Worm (Caenorhabditis elegans) whole organism, early embryonic: ENCODE data around the gene crn-5.

Experiments
- B0310.2 ChIP-seq: sonication (generic microtip); optimal IDR thresholded peaks from 2 replicates; lab custom pipeline; 2016; ENCODE audit warnings: mild to moderate bottlenecking, missing genetic modification characterization, missing compliant biosample characterization
- F13C5.2 ChIP-seq: sonication (generic microtip); optimal IDR thresholded peaks from 2 replicates; lab custom pipeline; 2017; ENCODE audit warnings: mild to moderate bottlenecking, missing genetic modification characterization, inconsistent platforms, missing compliant biosample characterization
- aly-1 ChIP-seq: sonication (generic microtip); optimal IDR thresholded peaks from 2 replicates; lab custom pipeline; 2016; ENCODE audit warnings: missing genetic modification characterization, missing compliant biosample characterization
- ama-1 ChIP-seq: fragments of 150-350 bp; optimal IDR thresholded peaks from 2 replicates; lab custom pipeline; 2014
- ceh-13 ChIP-seq: fragments of 200-800 bp; sonication (Bioruptor generic); optimal IDR thresholded peaks from 2 replicates; lab custom pipeline; 2018; ENCODE audit warnings: mild to moderate bottlenecking, missing genetic modification characterization, missing compliant biosample characterization
- ceh-36 ChIP-seq: sonication (generic microtip); optimal IDR thresholded peaks from 2 replicates; lab custom pipeline; 2016; ENCODE audit warnings: missing genetic modification characterization, inconsistent platforms, missing compliant biosample characterization
- ets-7 ChIP-seq: sonication (generic microtip); optimal IDR thresholded peaks from 2 replicates; lab custom pipeline; 2016; ENCODE audit warnings: missing genotype, missing genetic modification characterization, missing compliant biosample characterization
- flt-1 ChIP-seq: fragments of 200-800 bp; sonication (Bioruptor generic); IDR thresholded peaks from 2 replicates; pipeline ENCODE4 v1.3.6; 2022; ENCODE audit warnings: missing genetic modification characterization, missing compliant biosample characterization
- hmbx-1 ChIP-seq: sonication (generic microtip); optimal IDR thresholded peaks from 2 replicates; lab custom pipeline; 2016; ENCODE audit warnings: mild to moderate bottlenecking, missing genetic modification characterization, missing compliant biosample characterization
- hmg-4 ChIP-seq: fragments of 200-800 bp; sonication (Bioruptor generic); optimal IDR thresholded peaks from 2 replicates; lab custom pipeline; 2018; ENCODE audit warnings: mild to moderate bottlenecking, missing genetic modification characterization, missing compliant biosample characterization
- hnd-1 ChIP-seq: sonication (generic microtip); optimal IDR thresholded peaks from 2 replicates; lab custom pipeline; 2016; ENCODE audit warnings: missing genetic modification characterization, missing compliant biosample characterization
- pes-1 ChIP-seq: fragments of 200-800 bp; sonication (Bioruptor generic); IDR thresholded peaks from 2 replicates; pipeline ENCODE4 v1.3.6; 2022; ENCODE audit warnings: missing genetic modification reagents, missing genetic modification characterization, missing compliant biosample characterization
- scrt-1 ChIP-seq: fragments of 200-800 bp; sonication (Bioruptor generic); IDR thresholded peaks from 2 replicates; pipeline ENCODE4 v1.3.6; 2022; ENCODE audit warnings: missing genetic modification characterization, missing compliant biosample characterization
- sea-1 ChIP-seq: fragments of 200-800 bp; sonication (Bioruptor generic); conservative IDR thresholded peaks from 2 replicates; pipeline ENCODE4 v1.3.6; 2022; ENCODE audit warnings: missing genetic modification characterization, missing compliant biosample characterization
- tbx-11 ChIP-seq: fragments of 200-800 bp; sonication (Bioruptor generic); IDR thresholded peaks from 2 replicates; pipeline ENCODE4 v1.3.6; 2022; ENCODE audit warnings: missing genetic modification characterization, missing compliant biosample characterization
- tbx-37 ChIP-seq: fragments of 200-800 bp; sonication (Bioruptor generic); conservative IDR thresholded peaks from 2 replicates; pipeline ENCODE4 v1.3.6; 2022; ENCODE audit warnings: missing genetic modification reagents, missing genetic modification characterization, missing compliant biosample characterization
- tra-4 ChIP-seq: sonication (generic microtip); optimal IDR thresholded peaks from 2 replicates; lab custom pipeline; 2017; ENCODE audit warnings: missing genetic modification characterization, missing compliant biosample characterization

Gene crn-5

DNA sequence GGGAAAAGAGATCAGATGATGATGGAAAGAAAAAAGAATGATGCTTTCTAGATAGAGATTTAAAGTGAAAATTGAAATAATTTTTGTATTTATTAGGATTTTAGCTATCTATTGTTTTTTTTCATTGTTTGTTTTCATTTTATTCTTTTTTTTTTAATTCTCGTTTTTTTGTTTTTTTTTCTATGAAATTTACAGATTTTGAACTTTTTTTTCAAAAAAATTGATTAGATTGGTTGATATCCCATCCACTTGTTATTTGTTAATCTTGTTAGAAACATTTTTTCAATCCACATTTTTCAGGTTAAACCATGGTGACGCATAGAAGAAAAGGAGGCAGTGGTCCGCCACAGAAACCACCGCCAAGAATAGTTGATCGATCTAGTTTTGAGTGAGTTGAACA is 8.5 kb upstream of the crn-5 start, which contains the start of gene algn-9:
Gene algn-9 (plus strand): TSS at position 301 of the 400 bp plus-strand sequence.
- no peak for TF ChIP-seq aly-1 (tag; lab: Kevin White, UChicago)
- TF ChIP-seq tra-4 (tag; lab: Kevin White, UChicago), result no peak
- TF ChIP-seq ets-7 (tag; lab: Kevin White, UChicago), result no peak
- no peak for TF ChIP-seq ceh-13 (GFP tag; lab: Kevin White, UChicago)
- TF ChIP-seq scrt-1 (GFP tag; lab: Robert Waterston, UW), result no peak
- no peak for TF ChIP-seq pes-1 (GFP tag; lab: Robert Waterston, UW)
- no peak for TF ChIP-seq F13C5.2
- TF ChIP-seq tbx-11 (GFP tag; lab: Robert Waterston, UW), result no peak
- no peak for TF ChIP-seq hnd-1
- no peak for TF ChIP-seq hmbx-1 (tag; lab: Kevin White, UChicago)
- no peak for TF ChIP-seq ceh-36 (tag; lab: Kevin White, UChicago)
- no peak for TF ChIP-seq hmg-4 (GFP tag; lab: Kevin White, UChicago)
- TF ChIP-seq sea-1, result no peak
- no peak for TF ChIP-seq tbx-37 (GFP tag; lab: Robert Waterston, UW)
- no peak for TF ChIP-seq B0310.2 (tag; lab: Kevin White, UChicago)
- TF ChIP-seq ama-1, result no peak
- TF ChIP-seq flt-1 (GFP tag; lab: Robert Waterston, UW), result no peak

DNA sequence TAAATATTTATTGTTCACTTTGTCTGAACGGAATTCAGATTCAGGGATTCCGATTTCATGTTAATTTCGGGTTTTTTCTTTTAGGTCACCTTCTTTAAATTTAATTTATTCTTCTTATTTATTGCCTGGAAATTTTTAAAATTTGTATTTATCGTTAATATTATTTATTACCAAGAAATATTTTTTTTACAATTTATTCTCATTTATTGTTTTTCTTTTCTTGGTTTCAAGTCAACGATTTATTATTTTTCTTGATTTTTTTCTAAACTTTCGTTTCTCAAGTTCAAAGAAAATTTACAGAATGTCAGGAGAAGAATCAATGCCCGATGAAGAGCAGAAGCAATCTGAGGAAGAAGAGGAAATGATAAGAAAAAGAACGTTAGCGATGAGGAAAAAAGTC is 4.8 kb upstream of the crn-5 start, which contains the start of gene crn-3:
Gene crn-3 (plus strand): TSS at position 301 of the 400 bp plus-strand sequence.
- TF ChIP-seq hmbx-1 (tag; lab: Kevin White, UChicago), result no peak
- no peak for TF ChIP-seq tbx-11 (GFP tag; lab: Robert Waterston, UW)

DNA sequence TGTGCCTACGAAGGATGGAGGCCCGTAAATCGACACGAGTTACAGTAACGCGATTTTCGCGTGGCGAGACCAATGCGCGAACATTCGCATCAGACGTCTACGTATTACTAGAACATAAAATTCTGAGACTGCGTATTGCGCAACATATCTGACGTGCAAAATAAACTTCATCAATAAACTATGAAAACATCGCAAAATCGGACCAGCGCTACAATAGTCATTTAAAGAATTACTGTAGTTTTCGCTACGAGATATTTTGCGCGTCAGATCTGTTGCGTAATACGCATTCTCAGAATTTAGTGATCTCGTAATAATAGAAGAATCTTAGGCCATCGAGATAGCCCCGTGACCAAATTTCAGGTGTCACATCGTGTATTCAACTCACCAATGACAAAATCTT is 1.8 kb downstream of the crn-5 start:
- TF ChIP-seq F13C5.2, result no peak
- TF ChIP-seq tbx-11 (GFP tag; lab: Robert Waterston, UW), result no peak
- no peak for TF ChIP-seq pes-1 (GFP tag; lab: Robert Waterston, UW)
- no peak for TF ChIP-seq ceh-13 (GFP tag; lab: Kevin White, UChicago)

DNA sequence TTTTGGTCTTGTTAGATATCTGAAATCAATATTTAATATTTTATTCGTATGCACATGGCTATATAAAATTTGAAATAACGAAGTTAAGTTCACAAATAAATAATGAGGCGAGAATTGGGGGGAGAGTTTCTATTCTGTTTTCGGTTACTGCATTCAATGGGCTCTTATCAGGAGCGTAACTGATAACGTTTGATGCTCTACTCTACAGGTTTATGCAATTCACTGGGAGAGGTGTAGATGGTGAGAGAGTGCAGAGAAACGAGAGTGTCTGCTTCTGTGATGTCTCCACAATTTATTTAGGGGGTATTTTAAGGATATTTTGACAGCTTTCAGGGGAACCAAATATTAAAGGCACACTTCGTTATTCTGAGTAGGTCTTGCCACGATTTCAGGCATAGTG is 2.2 kb downstream of the crn-5 start, which contains the start of gene C14A4.6:
Gene C14A4.6 (minus strand): TSS at position 19 of the 400 bp plus-strand sequence.
- TF ChIP-seq pes-1 (GFP tag; lab: Robert Waterston, UW), result no peak
- TF ChIP-seq F13C5.2, result no peak
- no peak for TF ChIP-seq B0310.2 (tag; lab: Kevin White, UChicago)
- TF ChIP-seq hmg-4 (GFP tag; lab: Kevin White, UChicago), result no peak
- TF ChIP-seq ama-1, result no peak
- no peak for TF ChIP-seq hmbx-1 (tag; lab: Kevin White, UChicago)
- TF ChIP-seq hnd-1, result no peak
- TF ChIP-seq scrt-1 (GFP tag; lab: Robert Waterston, UW), result no peak
- no peak for TF ChIP-seq ceh-36 (tag; lab: Kevin White, UChicago)
- no peak for TF ChIP-seq aly-1 (tag; lab: Kevin White, UChicago)
- TF ChIP-seq tbx-11 (GFP tag; lab: Robert Waterston, UW), result no peak
- TF ChIP-seq tbx-37 (GFP tag; lab: Robert Waterston, UW), result no peak
- TF ChIP-seq ets-7 (tag; lab: Kevin White, UChicago), result no peak
- TF ChIP-seq sea-1, result no peak
- TF ChIP-seq flt-1 (GFP tag; lab: Robert Waterston, UW), result no peak

DNA sequence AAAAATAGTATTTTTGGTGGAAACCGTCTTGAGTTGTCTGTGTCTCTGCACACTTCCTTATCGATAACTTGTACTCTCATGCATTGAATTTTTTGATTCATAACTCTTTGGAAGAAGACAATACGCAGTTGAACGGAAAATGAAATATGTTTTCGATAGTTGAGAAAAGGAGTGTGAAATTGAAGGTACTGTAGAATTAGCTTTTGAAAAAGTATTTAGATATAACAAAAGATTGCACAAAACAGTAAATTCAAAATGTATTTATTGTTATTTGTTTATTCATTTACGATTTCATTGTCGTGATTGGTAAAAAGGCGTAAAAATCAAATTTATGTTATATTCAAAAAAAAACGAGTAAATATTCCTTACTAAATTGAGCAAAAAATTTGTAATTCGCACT is 3.9 kb downstream of the crn-5 start, which contains the start of gene C14A4.7:
Gene C14A4.7 (minus strand): TSS at position 101 of the 400 bp plus-strand sequence.
- TF ChIP-seq ama-1, result no peak
- no peak for TF ChIP-seq F13C5.2
- no peak for TF ChIP-seq tbx-11 (GFP tag; lab: Robert Waterston, UW)
- no peak for TF ChIP-seq tbx-37 (GFP tag; lab: Robert Waterston, UW)
- no peak for TF ChIP-seq sea-1
- TF ChIP-seq scrt-1 (GFP tag; lab: Robert Waterston, UW), result no peak
- no peak for TF ChIP-seq tra-4 (tag; lab: Kevin White, UChicago)
- TF ChIP-seq hmbx-1 (tag; lab: Kevin White, UChicago), result no peak
- no peak for TF ChIP-seq aly-1 (tag; lab: Kevin White, UChicago)
- no peak for TF ChIP-seq ceh-13 (GFP tag; lab: Kevin White, UChicago)
- no peak for TF ChIP-seq ets-7 (tag; lab: Kevin White, UChicago)
- TF ChIP-seq hnd-1, result no peak
- no peak for TF ChIP-seq ceh-36 (tag; lab: Kevin White, UChicago)
- TF ChIP-seq flt-1 (GFP tag; lab: Robert Waterston, UW), result no peak
- TF ChIP-seq B0310.2 (tag; lab: Kevin White, UChicago), result no peak

DNA sequence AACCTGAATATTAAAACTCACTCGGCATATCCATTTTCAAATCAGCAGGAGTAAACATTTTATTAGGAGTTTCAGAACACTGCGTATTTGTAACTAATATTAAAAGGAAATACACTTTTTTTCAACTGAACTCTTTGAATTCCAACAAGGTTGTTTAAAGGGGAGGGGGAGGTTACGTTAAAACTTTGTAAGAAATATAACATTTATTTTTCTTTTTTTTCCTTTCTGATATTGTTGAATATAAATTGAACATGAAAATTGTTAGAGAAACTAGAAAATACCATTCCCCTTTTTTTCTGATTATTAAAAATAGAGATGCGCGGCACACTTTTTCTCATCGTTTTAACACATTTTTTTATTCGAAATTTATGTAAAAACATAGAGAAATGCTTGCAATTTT is 5.5 kb downstream of the crn-5 start, which contains the start of gene C14A4.8:
Gene C14A4.8 (minus strand): TSS at position 101 of the 400 bp plus-strand sequence.
- TF ChIP-seq tra-4 (tag; lab: Kevin White, UChicago), result no peak
- TF ChIP-seq F13C5.2, result no peak

DNA sequence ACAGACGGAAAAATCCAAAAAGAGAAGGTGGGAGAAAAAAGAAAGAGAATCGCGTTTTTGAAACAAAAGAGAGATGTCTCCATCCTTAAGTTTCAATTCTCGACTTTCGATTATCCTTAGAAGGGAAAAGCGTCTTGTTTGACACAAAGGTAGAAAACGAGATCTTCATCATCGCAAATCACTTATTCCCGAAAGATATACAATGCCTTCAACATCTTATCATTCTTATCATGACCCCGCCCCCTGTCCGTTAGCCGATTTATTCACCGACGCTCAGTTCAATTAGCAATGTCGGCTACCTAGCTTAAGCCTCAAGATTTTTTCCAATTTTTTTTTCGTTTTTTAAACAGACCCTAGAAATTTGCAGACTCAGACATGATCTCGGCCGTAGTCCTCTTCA is 6.4 kb downstream of the crn-5 start, which contains the start of gene C14A4.9:
Gene C14A4.9 (plus strand): TSS at position 368 of the 400 bp plus-strand sequence.
- TF ChIP-seq ceh-36 (tag; lab: Kevin White, UChicago) (no peak), pes-1 (GFP tag; lab: Robert Waterston, UW) (no peak), aly-1 (tag; lab: Kevin White, UChicago) (no peak), hnd-1 (no peak), sea-1 (no peak), scrt-1 (GFP tag; lab: Robert Waterston, UW) (no peak), ama-1 (no peak), ceh-13 (GFP tag; lab: Kevin White, UChicago) (no peak), tbx-37 (GFP tag; lab: Robert Waterston, UW) (no peak), F13C5.2 (no peak), flt-1 (GFP tag; lab: Robert Waterston, UW) (no peak), ets-7 (tag; lab: Kevin White, UChicago) (no peak), B0310.2 (tag; lab: Kevin White, UChicago) (no peak), hmbx-1 (tag; lab: Kevin White, UChicago) (no peak)

DNA sequence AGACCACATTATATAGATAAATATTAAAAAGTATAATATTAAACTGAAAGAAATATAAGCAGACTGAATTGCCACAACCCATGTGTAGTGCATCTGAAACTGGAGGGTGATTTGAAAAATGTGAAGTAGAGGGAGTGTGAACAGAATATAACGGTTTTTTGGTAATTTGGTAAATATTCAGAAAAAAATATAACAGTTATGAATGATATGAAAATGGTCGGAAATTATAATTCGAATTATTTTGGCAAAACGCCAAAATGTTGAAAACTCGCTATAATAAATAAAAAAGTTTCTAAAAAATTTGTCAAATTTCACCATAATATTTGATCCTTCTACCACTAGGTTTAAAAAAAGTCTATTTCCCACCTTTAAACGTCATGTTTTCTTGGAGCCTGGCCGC is 9.6 kb downstream of the crn-5 start, which contains the start of gene srv-2:
Gene srv-2 (minus strand): TSS at position 101 of the 400 bp plus-strand sequence.
- no peak for TF ChIP-seq B0310.2 (tag; lab: Kevin White, UChicago)
- no peak for TF ChIP-seq hmg-4 (GFP tag; lab: Kevin White, UChicago)
- TF ChIP-seq tbx-37 (GFP tag; lab: Robert Waterston, UW), result no peak
- TF ChIP-seq hmbx-1 (tag; lab: Kevin White, UChicago), result no peak
- TF ChIP-seq tbx-11 (GFP tag; lab: Robert Waterston, UW), result no peak
- TF ChIP-seq sea-1, result no peak
- no peak for TF ChIP-seq scrt-1 (GFP tag; lab: Robert Waterston, UW)
- TF ChIP-seq aly-1 (tag; lab: Kevin White, UChicago), result no peak
- TF ChIP-seq ceh-36 (tag; lab: Kevin White, UChicago), result no peak
- no peak for TF ChIP-seq F13C5.2
- TF ChIP-seq hnd-1, result no peak
- TF ChIP-seq ama-1, result no peak
- no peak for TF ChIP-seq pes-1 (GFP tag; lab: Robert Waterston, UW)
- TF ChIP-seq tra-4 (tag; lab: Kevin White, UChicago), result no peak
- no peak for TF ChIP-seq flt-1 (GFP tag; lab: Robert Waterston, UW)
- no peak for TF ChIP-seq ceh-13 (GFP tag; lab: Kevin White, UChicago)
